Worm (Caenorhabditis elegans): ENCODE data around the gene T02H6.4.

The T02H6.4 gene

ce11 chrII:709081-709480 lies 19.2 kb downstream of the T02H6.4 start, which contains the start of gene T02H6.1:
Gene T02H6.1 (plus strand): TSS chrII:709381.
- no peak for TF ChIP-seq M03D4.4 (tag; optimal IDR thresholded peaks at IDR 0.05)

- TF ChIP-seq ceh-39 (tag; optimal IDR thresholded peaks at IDR 0.05) (no peak), bed-3 (GFP tag; optimal IDR thresholded peaks at IDR 0.05) (no peak), ztf-11 (tag; optimal IDR thresholded peaks at IDR 0.05) (no peak), pha-4 (tag; optimal IDR thresholded peaks at IDR 0.05) (no peak), lin-32 (GFP tag; optimal IDR thresholded peaks at IDR 0.05) (no peak), blmp-1 (tag; optimal IDR thresholded peaks at IDR 0.05) (no peak), elt-1 (tag; optimal IDR thresholded peaks at IDR 0.05; ENCODE audit: borderline replicate concordance, insufficient read depth) (peak; percentile 80), zip-8 (tag; optimal IDR thresholded peaks at IDR 0.05) (peak; percentile 68), nhr-2 (tag; optimal IDR thresholded peaks at IDR 0.05) (no peak), snpc-4 (tag; optimal IDR thresholded peaks at IDR 0.05) (no peak), nhr-237 (tag; optimal IDR thresholded peaks at IDR 0.05) (no peak), nhr-12 (tag; optimal IDR thresholded peaks at IDR 0.05) (no peak), ham-2 (GFP tag; optimal IDR thresholded peaks at IDR 0.05) (no peak)
Observed at ce11 chrII:721931-722330, 32.1 kb downstream of the T02H6.4 start.

- TF ChIP-seq lin-32 (GFP tag; optimal IDR thresholded peaks at IDR 0.05): no peak
- TF ChIP-seq blmp-1 (tag; optimal IDR thresholded peaks at IDR 0.05): no peak
- no peak for TF ChIP-seq lsy-2 (tag; optimal IDR thresholded peaks at IDR 0.05)
- TF ChIP-seq hlh-1 (tag; optimal IDR thresholded peaks at IDR 0.05): no peak
- TF ChIP-seq tbx-8 (GFP tag; optimal IDR thresholded peaks at IDR 0.05): no peak
- TF ChIP-seq flh-1 (GFP tag; optimal IDR thresholded peaks at IDR 0.05): no peak
- TF ChIP-seq nhr-76 (tag; optimal IDR thresholded peaks at IDR 0.05): no peak
- no peak for TF ChIP-seq unc-39 (tag; optimal IDR thresholded peaks at IDR 0.05)
- no peak for TF ChIP-seq unc-62 (GFP tag; optimal IDR thresholded peaks at IDR 0.05)
- TF ChIP-seq mls-2 (tag; optimal IDR thresholded peaks at IDR 0.05): no peak
- TF ChIP-seq ham-2 (GFP tag; optimal IDR thresholded peaks at IDR 0.05): no peak
- no peak for TF ChIP-seq bed-3 (GFP tag; optimal IDR thresholded peaks at IDR 0.05)
- no peak for TF ChIP-seq lin-13 (tag; optimal IDR thresholded peaks at IDR 0.05)
- no peak for TF ChIP-seq M03D4.4 (tag; optimal IDR thresholded peaks at IDR 0.05)
- TF ChIP-seq zip-8 (tag; optimal IDR thresholded peaks at IDR 0.05): no peak
- no peak for TF ChIP-seq ceh-39 (tag; optimal IDR thresholded peaks at IDR 0.05)
Observed at ce11 chrII:723488-723887, 33.6 kb downstream of the T02H6.4 start, which contains the start of gene rfip-2. Gene rfip-2 (plus strand): TSS chrII:723788.

ce11 chrII:724004-724403 lies 34.2 kb downstream of the T02H6.4 start:
- TF ChIP-seq pha-4 (tag; optimal IDR thresholded peaks at IDR 0.05): no peak
- no peak for TF ChIP-seq unc-39 (tag; optimal IDR thresholded peaks at IDR 0.05)
- no peak for TF ChIP-seq hlh-1 (tag; optimal IDR thresholded peaks at IDR 0.05)
- no peak for TF ChIP-seq lin-13 (tag; optimal IDR thresholded peaks at IDR 0.05)
- TF ChIP-seq ceh-43 (GFP tag; optimal IDR thresholded peaks at IDR 0.05): no peak
- TF ChIP-seq ceh-83 (GFP tag; optimal IDR thresholded peaks at IDR 0.05): no peak
- no peak for TF ChIP-seq mep-1 (tag; optimal IDR thresholded peaks at IDR 0.05)
- TF ChIP-seq ceh-39 (tag; optimal IDR thresholded peaks at IDR 0.05): no peak

- no peak for TF ChIP-seq unc-39 (tag; optimal IDR thresholded peaks at IDR 0.05)
- peak; percentile 23 for TF ChIP-seq lsy-2 (tag; optimal IDR thresholded peaks at IDR 0.05)
- no peak for TF ChIP-seq blmp-1 (tag; optimal IDR thresholded peaks at IDR 0.05)
- TF ChIP-seq lin-13 (tag; optimal IDR thresholded peaks at IDR 0.05): no peak
- peak; percentile 11 for TF ChIP-seq sptf-1 (tag; optimal IDR thresholded peaks at IDR 0.05)
Observed at ce11 chrII:729931-730330, 40.1 kb downstream of the T02H6.4 start.

ce11 chrII:732393-732792 lies 42.5 kb downstream of the T02H6.4 start:
- TF ChIP-seq ham-2 (GFP tag; optimal IDR thresholded peaks at IDR 0.05): no peak
- no peak for TF ChIP-seq elt-3 (tag; optimal IDR thresholded peaks at IDR 0.05)
- TF ChIP-seq nhr-12 (tag; optimal IDR thresholded peaks at IDR 0.05): no peak
- TF ChIP-seq elt-1 (tag; optimal IDR thresholded peaks at IDR 0.05; ENCODE audit: borderline replicate concordance, insufficient read depth): no peak
- TF ChIP-seq lsy-2 (tag; optimal IDR thresholded peaks at IDR 0.05): peak; percentile 72
- no peak for TF ChIP-seq unc-62 (GFP tag; optimal IDR thresholded peaks at IDR 0.05)
- no peak for TF ChIP-seq nhr-237 (tag; optimal IDR thresholded peaks at IDR 0.05)
- peak; percentile 30 for TF ChIP-seq lin-13 (tag; optimal IDR thresholded peaks at IDR 0.05)
- TF ChIP-seq cnd-1 (tag; optimal IDR thresholded peaks at IDR 0.05): no peak

All from whole organism, mixed stage, embryonic.